Worm (Caenorhabditis elegans): Measurements from ENCODE around the gene Y46H3C.7.
"Not testable (repeated sequence)": the region's sequence is repeated elsewhere in the genome, so short reads cannot be mapped to it uniquely, and the experiment has no call there.

Y46H3C.7 gene

DNA sequence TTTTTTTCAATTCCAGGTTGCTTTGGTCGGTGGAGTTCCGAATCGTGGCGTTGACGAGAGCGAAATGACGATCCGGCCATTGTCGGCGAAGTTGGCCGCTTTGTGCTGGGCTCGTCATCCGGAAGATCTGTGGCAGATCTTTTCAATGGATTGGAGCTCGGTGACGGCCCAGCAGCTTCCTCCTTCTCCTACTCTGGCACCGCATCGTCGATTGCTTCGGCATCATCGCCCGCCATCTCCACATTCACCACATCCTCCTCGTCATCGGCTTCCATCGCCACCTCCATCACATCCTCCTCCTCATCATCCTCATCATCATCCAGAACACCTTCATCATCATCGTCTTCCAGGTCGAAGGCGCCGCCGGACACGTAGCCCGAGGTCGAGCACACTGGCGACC is 4.6 kb upstream of the Y46H3C.7 start:
- TF ChIP-seq W03F9.2 (tag; optimal IDR thresholded peaks at IDR 0.05) (no peak), him-1 (tag; optimal IDR thresholded peaks at IDR 0.05) (no peak), dao-5 (tag; optimal IDR thresholded peaks at IDR 0.05) (no peak)

- not testable (repeated sequence) for TF ChIP-seq W03F9.2, him-1, dao-5 (tag; optimal IDR thresholded peaks at IDR 0.05)
These were observed 1.3 kb downstream of the Y46H3C.7 start, which contains the start of gene Y46H3C.5 for ce11 chrV:1692494-1692893. TSS of gene Y46H3C.5 (minus strand) at chrV:1692495.

DNA sequence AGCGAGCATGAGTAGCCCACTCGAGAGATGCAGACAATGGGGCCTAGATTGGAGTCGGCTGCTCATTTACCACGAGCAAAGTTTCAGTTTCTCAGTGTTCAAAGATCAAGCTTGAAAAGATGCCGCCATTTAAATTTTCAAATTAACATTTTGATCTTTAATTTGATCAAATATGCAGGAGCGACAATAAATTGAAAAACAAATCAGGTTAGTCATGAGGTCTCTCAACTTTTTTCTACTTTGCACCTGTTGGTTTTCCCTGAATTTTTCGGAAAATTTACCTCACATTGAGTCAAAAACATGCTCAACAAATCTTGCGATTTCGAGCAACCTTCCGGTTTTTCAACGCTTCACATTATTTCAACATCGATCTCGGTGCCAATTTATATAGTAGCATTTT is 8.5 kb downstream of the Y46H3C.7 start, which contains the start of gene srh-5:
TSS of gene srh-5 (plus strand) at position 301 of the 400 bp plus-strand sequence.
- TF ChIP-seq W03F9.2 (tag; optimal IDR thresholded peaks at IDR 0.05) (no peak), him-1 (tag; optimal IDR thresholded peaks at IDR 0.05) (no peak), dao-5 (tag; optimal IDR thresholded peaks at IDR 0.05) (no peak)

DNA sequence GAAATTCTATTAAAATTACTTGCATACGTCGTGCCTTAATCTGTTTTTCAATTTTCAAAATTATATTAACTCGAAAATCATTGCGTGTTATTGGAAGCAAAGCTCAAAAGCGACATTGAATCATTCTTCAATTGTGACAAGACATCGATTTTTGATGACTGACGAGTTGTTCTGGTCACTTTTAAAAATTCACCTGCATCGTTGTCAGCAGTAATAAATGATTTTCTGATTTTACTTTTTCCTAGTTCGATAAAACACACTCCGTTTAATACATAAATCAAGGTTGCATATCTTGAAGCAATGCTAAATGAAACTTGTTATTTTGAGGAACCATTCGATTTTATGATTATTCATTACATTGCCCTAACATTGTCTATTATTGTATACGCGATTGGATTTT is 11.5 kb downstream of the Y46H3C.7 start, which contains the start of gene srh-3:
TSS of gene srh-3 (plus strand) at position 301 of the 400 bp plus-strand sequence.
- no peak for TF ChIP-seq W03F9.2 (tag; optimal IDR thresholded peaks at IDR 0.05)
- no peak for TF ChIP-seq dao-5 (tag; optimal IDR thresholded peaks at IDR 0.05)
- no peak for TF ChIP-seq him-1 (tag; optimal IDR thresholded peaks at IDR 0.05)

DNA sequence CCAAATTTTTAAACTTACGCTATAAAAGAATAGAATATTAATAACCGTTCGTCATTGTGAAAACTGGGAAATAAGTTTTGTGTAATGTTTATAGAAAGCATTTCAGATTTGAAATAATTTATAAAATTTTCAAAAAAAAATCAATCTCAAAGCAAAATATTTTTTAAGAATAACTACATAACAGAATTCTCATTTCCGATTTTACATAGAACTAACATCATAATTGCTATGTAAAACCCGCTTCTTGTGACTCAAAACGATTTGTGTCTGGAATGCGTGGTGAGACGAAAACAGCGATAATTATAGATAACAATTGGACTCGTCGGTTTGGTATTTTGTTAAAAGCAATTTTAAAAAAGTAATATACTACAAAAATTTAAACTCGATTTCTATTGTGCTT is 13.1 kb downstream of the Y46H3C.7 start, which contains the start of gene srw-91:
TSS of gene srw-91 (minus strand) at position 101 of the 400 bp plus-strand sequence.
- TF ChIP-seq him-1 (tag; optimal IDR thresholded peaks at IDR 0.05), result no peak
- no peak for TF ChIP-seq W03F9.2 (tag; optimal IDR thresholded peaks at IDR 0.05)
- no peak for TF ChIP-seq dao-5 (tag; optimal IDR thresholded peaks at IDR 0.05)

DNA sequence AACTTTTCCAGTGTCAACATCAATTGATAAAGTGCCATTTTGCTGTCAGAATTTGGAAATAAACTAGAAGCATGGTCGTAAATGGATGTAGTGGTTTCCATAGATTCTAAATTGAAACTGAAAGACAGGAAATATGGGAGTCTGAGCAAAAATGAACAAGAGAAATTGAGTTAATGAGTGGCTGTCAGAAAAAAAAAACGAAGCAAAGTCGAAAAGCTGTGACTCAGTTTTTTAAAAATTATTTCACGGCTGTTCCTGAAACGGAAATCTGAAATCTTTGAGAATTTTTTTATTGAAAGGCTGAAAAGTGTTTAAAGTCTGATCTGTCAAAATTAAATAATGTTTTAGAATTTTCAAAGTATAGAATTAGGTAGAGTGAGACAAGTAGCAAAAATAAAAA is 15.6 kb downstream of the Y46H3C.7 start, which contains the start of gene srw-98:
TSS of gene srw-98 (minus strand) at position 101 of the 400 bp plus-strand sequence.
- no peak for TF ChIP-seq W03F9.2 (tag; optimal IDR thresholded peaks at IDR 0.05)
- TF ChIP-seq him-1 (tag; optimal IDR thresholded peaks at IDR 0.05), result no peak
- no peak for TF ChIP-seq dao-5 (tag; optimal IDR thresholded peaks at IDR 0.05)

ce11 chrV:1668216-1668615 is 25.6 kb downstream of the Y46H3C.7 start, which contains the start of gene irld-42:
TSS of gene irld-42 (plus strand) at chrV:1668516.
- TF ChIP-seq him-1 (tag; optimal IDR thresholded peaks at IDR 0.05) (no peak), dao-5 (tag; optimal IDR thresholded peaks at IDR 0.05) (no peak), W03F9.2 (tag; optimal IDR thresholded peaks at IDR 0.05) (no peak)

- TF ChIP-seq W03F9.2 (tag; optimal IDR thresholded peaks at IDR 0.05), result no peak
- no peak for TF ChIP-seq dao-5 (tag; optimal IDR thresholded peaks at IDR 0.05)
These were observed 26.9 kb downstream of the Y46H3C.7 start, which contains the start of gene K04F1.8 for ce11 chrV:1666904-1667303. TSS of gene K04F1.8 (plus strand) at chrV:1667204.

- TF ChIP-seq dao-5 (tag; optimal IDR thresholded peaks at IDR 0.05), result no peak
- no peak for TF ChIP-seq him-1 (tag; optimal IDR thresholded peaks at IDR 0.05)
- no peak for TF ChIP-seq W03F9.2 (tag; optimal IDR thresholded peaks at IDR 0.05)
These were observed 28.9 kb downstream of the Y46H3C.7 start, which contains the start of gene K04F1.9 for ce11 chrV:1664921-1665320. TSS of gene K04F1.9 (plus strand) at chrV:1665221.

DNA sequence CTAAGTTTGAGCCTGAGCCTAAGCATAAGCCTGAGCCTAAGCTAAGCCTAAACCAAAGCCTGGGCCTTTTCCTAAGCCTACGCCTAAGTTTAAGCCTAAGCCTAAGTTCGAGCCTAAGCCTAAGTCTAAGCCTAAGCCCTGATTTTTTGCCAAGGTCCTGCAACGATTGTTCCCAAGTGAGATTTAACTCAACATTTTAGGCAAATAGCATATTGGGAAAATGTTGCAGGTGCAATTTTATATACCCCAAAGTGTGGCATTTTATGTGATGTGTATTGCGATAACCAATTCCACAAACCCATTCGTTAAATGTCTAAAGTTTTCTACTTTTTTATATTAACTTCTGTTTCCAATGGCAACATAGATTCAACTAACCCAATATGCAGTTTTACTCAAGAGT is 31.6 kb downstream of the Y46H3C.7 start, which contains the start of gene irld-40:
TSS of gene irld-40 (plus strand) at position 301 of the 400 bp plus-strand sequence.
- no peak for TF ChIP-seq dao-5 (tag; optimal IDR thresholded peaks at IDR 0.05)
- TF ChIP-seq W03F9.2 (tag; optimal IDR thresholded peaks at IDR 0.05), result no peak
- TF ChIP-seq him-1 (tag; optimal IDR thresholded peaks at IDR 0.05), result no peak

DNA sequence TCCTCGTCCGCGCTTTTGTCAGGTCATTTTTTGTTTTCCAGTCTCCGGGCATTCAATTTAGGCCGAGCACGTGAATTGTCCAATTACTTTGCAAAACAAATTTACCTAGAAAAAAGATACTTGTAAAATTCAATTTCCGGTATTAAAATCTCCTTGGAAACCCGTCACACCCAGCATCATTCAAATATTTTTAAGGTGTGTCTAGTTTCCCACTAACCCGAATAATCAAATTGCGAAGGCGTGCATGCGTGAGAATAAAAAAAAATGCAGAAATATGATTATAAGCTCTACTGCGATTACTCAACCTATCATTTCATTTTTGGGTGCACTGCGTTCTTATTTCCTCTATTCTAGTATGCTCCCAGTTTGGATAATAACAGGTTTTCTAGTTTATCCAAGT is 39.0 kb downstream of the Y46H3C.7 start, which contains the start of gene irld-11:
TSS of gene irld-11 (plus strand) at position 301 of the 400 bp plus-strand sequence.
- TF ChIP-seq him-1 (tag; optimal IDR thresholded peaks at IDR 0.05) (no peak), dao-5 (tag; optimal IDR thresholded peaks at IDR 0.05) (no peak)

ce11 chrV:1651045-1651444 is 42.8 kb downstream of the Y46H3C.7 start, which contains the start of gene irld-44:
TSS of gene irld-44 (plus strand) at chrV:1651345.
- TF ChIP-seq dao-5 (tag; optimal IDR thresholded peaks at IDR 0.05) (no peak), W03F9.2 (tag; optimal IDR thresholded peaks at IDR 0.05) (no peak), him-1 (tag; optimal IDR thresholded peaks at IDR 0.05) (no peak)

DNA sequence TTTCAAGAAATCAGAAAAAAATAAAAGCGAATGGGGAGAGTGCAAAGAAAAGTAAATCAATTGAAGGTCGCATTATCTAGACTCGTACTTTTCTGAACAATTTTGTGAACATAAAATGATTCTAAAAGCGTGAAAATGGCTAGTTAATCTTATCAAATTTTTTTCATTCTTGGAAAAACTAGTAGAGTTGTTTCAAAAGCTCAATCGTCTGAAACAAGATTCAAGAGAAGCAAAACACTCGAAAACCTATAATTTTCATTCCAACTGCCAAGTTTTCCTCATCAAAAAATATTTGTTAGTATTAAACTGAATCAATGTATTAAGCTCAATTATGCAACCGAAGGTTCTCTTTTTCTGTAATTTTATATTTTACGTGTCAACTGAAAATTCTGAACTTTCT is 45.8 kb downstream of the Y46H3C.7 start, which contains the start of gene irld-45:
TSS of gene irld-45 (plus strand) at position 301 of the 400 bp plus-strand sequence.
- no peak for TF ChIP-seq W03F9.2 (tag; optimal IDR thresholded peaks at IDR 0.05)
- no peak for TF ChIP-seq dao-5 (tag; optimal IDR thresholded peaks at IDR 0.05)
- no peak for TF ChIP-seq him-1 (tag; optimal IDR thresholded peaks at IDR 0.05)

DNA sequence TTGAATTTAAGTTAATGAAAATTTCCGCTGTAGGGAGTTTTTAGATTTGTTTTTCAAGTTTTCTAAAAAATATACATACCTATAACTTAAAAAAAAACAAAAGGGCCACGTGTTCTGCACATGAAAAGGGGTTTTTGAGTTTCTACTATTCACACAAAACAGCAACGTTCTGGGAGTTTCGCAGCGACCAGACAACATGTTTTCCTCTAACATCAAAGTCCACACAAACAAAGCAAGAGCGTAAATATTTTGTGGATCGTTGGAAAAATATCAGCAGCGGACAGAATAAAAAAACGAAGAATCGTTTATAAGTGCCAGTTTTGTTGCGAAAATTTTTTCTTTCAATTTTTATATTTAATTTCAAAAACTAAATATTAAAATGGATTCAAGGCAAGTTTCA is 49.9 kb downstream of the Y46H3C.7 start, which contains the start of gene alh-2:
TSS of gene alh-2 (plus strand) at position 284 of the 400 bp plus-strand sequence.
- no peak for TF ChIP-seq W03F9.2 (tag; optimal IDR thresholded peaks at IDR 0.05)
- no peak for TF ChIP-seq him-1 (tag; optimal IDR thresholded peaks at IDR 0.05)
- TF ChIP-seq dao-5 (tag; optimal IDR thresholded peaks at IDR 0.05), result no peak

Data from whole organism, L4/young adult.